Fruit fly (Drosophila melanogaster): Measurements from ENCODE around the gene Gr89a.

The Gr89a gene

DNA sequence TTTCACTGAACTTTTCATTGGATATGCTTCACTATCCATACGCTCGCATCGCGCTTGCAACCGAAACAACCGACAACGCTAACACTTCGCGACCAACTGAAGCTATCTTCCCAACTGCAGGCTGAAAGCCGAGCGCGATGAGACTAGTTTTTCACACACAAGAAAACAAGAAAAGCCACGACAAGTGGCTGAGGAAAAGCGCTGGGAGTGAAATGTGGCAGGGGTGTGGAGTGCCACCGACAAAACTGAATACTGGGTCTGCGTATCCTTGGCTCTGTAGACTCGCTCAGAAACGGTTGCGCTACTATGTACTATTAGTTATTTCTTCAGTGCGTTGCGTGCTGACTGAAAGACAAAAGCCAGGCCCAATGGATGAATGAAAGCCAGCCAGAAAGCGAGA, 3.4 kb downstream of the Gr89a start, which contains the start of gene Cad89D:
Cad89D (minus strand) TSS at position 101 of the 400 bp plus-strand sequence.
- TF ChIP-seq usp (GFP tag; optimal IDR thresholded peaks at IDR 0.05), result no peak
- no peak for TF ChIP-seq pan (optimal IDR thresholded peaks at IDR 0.05)
- no peak for TF ChIP-seq EcR (GFP tag; optimal IDR thresholded peaks at IDR 0.05)
- TF ChIP-seq Dll (optimal IDR thresholded peaks at IDR 0.05), result no peak
- no peak for TF ChIP-seq CG8478 (optimal IDR thresholded peaks at IDR 0.05)
- no peak for TF ChIP-seq psq (optimal IDR thresholded peaks at IDR 0.05)

- TF ChIP-seq Dll (optimal IDR thresholded peaks at IDR 0.05), result no peak
Observed at dm6 chr3R:16485487-16486233, 13.1 kb downstream of the Gr89a start.

dm6 chr3R:16483877-16484417, 14.8 kb downstream of the Gr89a start, which contains the start of gene Der-2:
Der-2 (minus strand) TSS chr3R:16484223.
- no peak for TF ChIP-seq Dll (optimal IDR thresholded peaks at IDR 0.05)
- TF ChIP-seq psq (optimal IDR thresholded peaks at IDR 0.05), result no peak
- TF ChIP-seq EcR (GFP tag; optimal IDR thresholded peaks at IDR 0.05), result no peak

- TF ChIP-seq usp (GFP tag; optimal IDR thresholded peaks at IDR 0.05) (no peak), CG8478 (optimal IDR thresholded peaks at IDR 0.05) (no peak), EcR (GFP tag; optimal IDR thresholded peaks at IDR 0.05) (no peak), psq (optimal IDR thresholded peaks at IDR 0.05) (no peak), pan (optimal IDR thresholded peaks at IDR 0.05) (no peak), Dll (optimal IDR thresholded peaks at IDR 0.05) (no peak)
Observed at dm6 chr3R:16482276-16482675, 16.5 kb downstream of the Gr89a start, which contains the start of gene Sdhaf3. Sdhaf3 (minus strand) TSS chr3R:16482452.

- TF ChIP-seq psq (optimal IDR thresholded peaks at IDR 0.05) (no peak), Dll (optimal IDR thresholded peaks at IDR 0.05) (no peak), CG8478 (optimal IDR thresholded peaks at IDR 0.05) (no peak), pan (optimal IDR thresholded peaks at IDR 0.05) (no peak)
Observed at dm6 chr3R:16480995-16481394, 17.8 kb downstream of the Gr89a start, which contains the start of gene Dhfr. Dhfr (plus strand) TSS chr3R:16481167.

DNA sequence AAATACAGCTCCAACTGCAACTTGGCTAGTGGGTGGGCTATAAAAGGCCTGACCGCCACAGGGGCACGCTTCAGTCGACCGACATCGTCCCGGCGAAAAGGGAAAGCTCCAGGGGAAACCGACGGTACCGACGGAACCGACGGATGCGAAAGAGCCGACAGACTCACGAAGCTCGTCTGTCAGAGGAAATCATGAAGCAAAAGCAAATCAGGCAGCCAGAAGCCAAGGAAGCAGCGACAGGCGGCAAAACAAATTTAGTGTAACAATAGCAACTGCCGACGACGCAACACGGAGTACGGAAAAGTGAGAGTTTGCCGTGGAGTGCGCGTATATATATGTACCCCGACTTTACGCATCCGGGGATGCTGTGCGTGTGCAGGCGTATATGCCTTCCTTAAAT, 21.7 kb downstream of the Gr89a start, which contains the start of gene Gyc89Db:
Gyc89Db (plus strand) TSS at position 78 of the 400 bp plus-strand sequence.
- no peak for TF ChIP-seq Dll (optimal IDR thresholded peaks at IDR 0.05)
- TF ChIP-seq usp (GFP tag; optimal IDR thresholded peaks at IDR 0.05), result no peak
- no peak for TF ChIP-seq EcR (GFP tag; optimal IDR thresholded peaks at IDR 0.05)
- TF ChIP-seq CG8478 (optimal IDR thresholded peaks at IDR 0.05), result no peak
- no peak for TF ChIP-seq pan (optimal IDR thresholded peaks at IDR 0.05)
- no peak for TF ChIP-seq psq (optimal IDR thresholded peaks at IDR 0.05)

- TF ChIP-seq usp (GFP tag; optimal IDR thresholded peaks at IDR 0.05), result no peak
- TF ChIP-seq pan (optimal IDR thresholded peaks at IDR 0.05), result no peak
- no peak for TF ChIP-seq CG8478 (optimal IDR thresholded peaks at IDR 0.05)
- TF ChIP-seq Dll (optimal IDR thresholded peaks at IDR 0.05), result no peak
- no peak for TF ChIP-seq psq (optimal IDR thresholded peaks at IDR 0.05)
Observed at dm6 chr3R:16476472-16476871, 22.3 kb downstream of the Gr89a start.

- TF ChIP-seq CG8478 (optimal IDR thresholded peaks at IDR 0.05) (no peak), usp (GFP tag; optimal IDR thresholded peaks at IDR 0.05) (no peak), psq (optimal IDR thresholded peaks at IDR 0.05) (no peak), pan (optimal IDR thresholded peaks at IDR 0.05) (no peak), EcR (GFP tag; optimal IDR thresholded peaks at IDR 0.05) (no peak), Dll (optimal IDR thresholded peaks at IDR 0.05) (no peak)
Observed at dm6 chr3R:16472301-16472700, 26.5 kb downstream of the Gr89a start, which contains the start of gene Gyc89Da. Gyc89Da (plus strand) TSS chr3R:16472601.

DNA sequence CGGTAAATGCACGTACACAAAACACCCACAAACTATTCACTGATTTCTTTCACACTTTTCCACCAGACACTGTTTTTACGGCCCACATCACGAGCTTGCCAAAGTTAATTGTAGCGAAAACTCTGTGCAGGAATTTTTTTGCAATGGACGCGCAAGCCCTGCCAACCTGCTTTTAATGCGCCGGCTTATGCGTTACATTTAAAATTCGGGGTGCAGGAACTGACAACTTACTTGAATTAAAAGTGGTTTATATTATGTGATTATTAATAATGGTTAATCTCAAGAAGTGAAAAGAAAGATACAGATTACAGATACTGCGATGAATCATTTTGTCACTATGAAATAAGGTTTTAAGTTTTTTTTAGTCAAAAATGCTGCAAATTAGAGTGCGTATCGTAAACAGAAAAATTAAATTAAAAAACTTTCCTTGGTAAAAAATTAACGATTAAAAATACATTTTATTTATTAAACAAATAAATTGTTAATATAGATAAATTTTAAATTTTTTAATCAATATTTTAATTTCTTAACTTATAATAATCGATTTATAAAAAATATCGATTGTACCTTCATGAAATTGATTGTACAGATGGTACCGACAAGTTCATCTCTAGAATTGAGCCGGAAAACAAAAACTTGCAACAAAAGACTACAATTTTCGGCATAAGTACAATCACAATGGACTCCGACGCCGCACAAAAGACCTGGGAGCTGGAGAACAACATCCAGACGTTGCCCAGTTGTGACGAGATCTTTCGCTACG, 29.1 kb downstream of the Gr89a start, which contains the start of the genes CG42232 and CSN5:
CG42232 (minus strand) TSS at position 163 of the 763 bp plus-strand sequence.
CSN5 (plus strand) TSS at position 599 of the 763 bp plus-strand sequence.
- TF ChIP-seq pan (optimal IDR thresholded peaks at IDR 0.05) (no peak), EcR (GFP tag; optimal IDR thresholded peaks at IDR 0.05) (no peak), psq (optimal IDR thresholded peaks at IDR 0.05) (no peak), CG8478 (optimal IDR thresholded peaks at IDR 0.05) (no peak), usp (GFP tag; optimal IDR thresholded peaks at IDR 0.05) (no peak), Dll (optimal IDR thresholded peaks at IDR 0.05) (no peak)

DNA sequence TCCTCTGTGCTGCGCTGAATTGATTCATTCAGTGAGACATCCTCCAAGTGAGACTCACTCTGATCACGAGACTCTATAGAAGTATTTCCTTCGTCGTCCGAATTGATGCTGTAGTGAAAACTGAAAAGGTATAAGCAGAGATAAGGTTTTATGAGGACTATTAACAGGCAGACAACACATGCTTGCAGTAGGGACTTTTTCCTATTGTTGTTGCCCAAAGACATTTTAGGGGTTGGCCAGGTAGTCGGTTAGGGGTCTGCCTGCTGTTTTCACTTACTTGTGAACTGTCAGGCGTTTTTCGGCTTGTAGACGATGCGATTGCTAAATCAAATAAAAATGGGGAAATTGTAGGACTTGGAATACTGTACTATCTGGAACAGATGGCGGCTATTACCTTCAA, 30.2 kb downstream of the Gr89a start:
- no peak for TF ChIP-seq Dll (optimal IDR thresholded peaks at IDR 0.05)
- no peak for TF ChIP-seq CG8478 (optimal IDR thresholded peaks at IDR 0.05)
- no peak for TF ChIP-seq EcR (GFP tag; optimal IDR thresholded peaks at IDR 0.05)
- no peak for TF ChIP-seq pan (optimal IDR thresholded peaks at IDR 0.05)
- TF ChIP-seq psq (optimal IDR thresholded peaks at IDR 0.05), result no peak
- TF ChIP-seq usp (GFP tag; optimal IDR thresholded peaks at IDR 0.05), result no peak

DNA sequence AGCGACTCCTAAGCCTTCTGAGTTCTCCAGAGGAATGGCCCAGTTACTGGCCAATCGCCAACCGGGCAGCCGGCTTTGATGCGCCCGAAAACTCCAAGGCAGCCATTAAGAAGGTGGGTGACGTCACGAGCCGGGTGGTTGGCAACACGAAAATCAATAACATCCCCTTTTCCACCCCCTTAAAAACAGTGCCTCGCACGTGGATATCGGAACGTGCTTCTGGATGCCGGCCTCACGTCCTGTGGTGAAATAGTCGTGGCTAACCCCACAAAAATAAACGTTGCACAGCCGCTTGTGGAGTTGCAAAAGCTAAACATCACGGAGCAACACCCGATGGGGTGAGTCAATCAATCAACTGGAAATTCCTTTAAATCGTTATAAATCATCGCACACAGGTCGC, 42.2 kb downstream of the Gr89a start:
- TF ChIP-seq usp (GFP tag; optimal IDR thresholded peaks at IDR 0.05) (no peak), pan (optimal IDR thresholded peaks at IDR 0.05) (no peak)

DNA sequence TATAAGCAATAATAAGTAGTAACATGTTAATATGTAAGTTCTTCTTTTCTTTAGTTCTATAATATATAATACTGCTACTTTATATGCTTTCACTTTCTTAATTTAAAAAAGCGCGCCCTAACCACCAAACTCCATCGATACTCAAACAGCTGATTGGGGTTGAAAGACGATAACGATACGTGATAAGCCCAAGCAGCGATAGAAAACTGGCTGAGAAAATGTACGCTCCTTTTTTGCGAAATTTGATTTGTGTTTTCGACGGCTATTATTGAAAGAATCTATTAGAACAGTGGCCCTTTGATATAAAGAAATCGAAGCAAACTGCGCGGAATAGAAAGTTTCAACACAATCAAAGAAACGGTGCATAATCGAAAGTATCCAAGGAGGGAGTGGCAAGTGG, 42.9 kb downstream of the Gr89a start, which contains the start of gene CG14883:
CG14883 (plus strand) TSS at position 178 of the 400 bp plus-strand sequence.
- TF ChIP-seq psq (optimal IDR thresholded peaks at IDR 0.05), result no peak
- no peak for TF ChIP-seq Dll (optimal IDR thresholded peaks at IDR 0.05)
- no peak for TF ChIP-seq pan (optimal IDR thresholded peaks at IDR 0.05)
- no peak for TF ChIP-seq EcR (GFP tag; optimal IDR thresholded peaks at IDR 0.05)
- TF ChIP-seq usp (GFP tag; optimal IDR thresholded peaks at IDR 0.05), result no peak
- no peak for TF ChIP-seq CG8478 (optimal IDR thresholded peaks at IDR 0.05)
